Worm (Caenorhabditis elegans): ENCODE results near the gene F41G3.10.

Gene F41G3.10

ce11 chrII:6754671-6755224, 5.4 kb upstream of the F41G3.10 start, which contains the start of the genes srx-95 and fis-1:
Gene srx-95 (minus strand): TSS chrII:6754771.
Gene fis-1 (plus strand): TSS chrII:6755174.
- TF ChIP-seq flt-1 (GFP tag; IDR thresholded peaks at IDR 0.05) (no peak), ets-7 (tag; optimal IDR thresholded peaks at IDR 0.05) (no peak), tra-4 (tag; optimal IDR thresholded peaks at IDR 0.05) (no peak), aly-1 (tag; optimal IDR thresholded peaks at IDR 0.05) (no peak), B0310.2 (tag; optimal IDR thresholded peaks at IDR 0.05) (no peak), ama-1 (optimal IDR thresholded peaks at IDR 0.05) (no peak), scrt-1 (GFP tag; IDR thresholded peaks at IDR 0.05) (no peak), ceh-13 (GFP tag; optimal IDR thresholded peaks at IDR 0.05) (no peak), hmg-4 (GFP tag; optimal IDR thresholded peaks at IDR 0.05) (no peak), hmbx-1 (tag; optimal IDR thresholded peaks at IDR 0.05) (no peak), F13C5.2 (tag; optimal IDR thresholded peaks at IDR 0.05) (no peak)

ce11 chrII:6752850-6753249, 3.5 kb upstream of the F41G3.10 start, which contains the start of gene F41G3.21:
Gene F41G3.21 (minus strand): TSS chrII:6752950.
- TF ChIP-seq tbx-11 (GFP tag; IDR thresholded peaks at IDR 0.05) (no peak), hmg-4 (GFP tag; optimal IDR thresholded peaks at IDR 0.05) (no peak), aly-1 (tag; optimal IDR thresholded peaks at IDR 0.05) (no peak), ets-7 (tag; optimal IDR thresholded peaks at IDR 0.05) (no peak), ceh-13 (GFP tag; optimal IDR thresholded peaks at IDR 0.05) (no peak), B0310.2 (tag; optimal IDR thresholded peaks at IDR 0.05) (no peak), hmbx-1 (tag; optimal IDR thresholded peaks at IDR 0.05) (no peak), ceh-36 (tag; optimal IDR thresholded peaks at IDR 0.05) (no peak), hnd-1 (tag; optimal IDR thresholded peaks at IDR 0.05) (no peak), tbx-37 (GFP tag; conservative IDR thresholded peaks at IDR 0.05) (no peak)

ce11 chrII:6752027-6752426, 2.7 kb upstream of the F41G3.10 start, which contains the start of gene F41G3.19:
Gene F41G3.19 (minus strand): TSS chrII:6752127.
- TF ChIP-seq hmbx-1 (tag; optimal IDR thresholded peaks at IDR 0.05) (no peak), pes-1 (GFP tag; IDR thresholded peaks at IDR 0.05) (no peak), tbx-11 (GFP tag; IDR thresholded peaks at IDR 0.05) (no peak), aly-1 (tag; optimal IDR thresholded peaks at IDR 0.05) (no peak), sea-1 (GFP tag; conservative IDR thresholded peaks at IDR 0.05) (no peak), scrt-1 (GFP tag; IDR thresholded peaks at IDR 0.05) (no peak), hmg-4 (GFP tag; optimal IDR thresholded peaks at IDR 0.05) (no peak), F13C5.2 (tag; optimal IDR thresholded peaks at IDR 0.05) (no peak), tra-4 (tag; optimal IDR thresholded peaks at IDR 0.05) (no peak), B0310.2 (tag; optimal IDR thresholded peaks at IDR 0.05) (no peak), tbx-37 (GFP tag; conservative IDR thresholded peaks at IDR 0.05) (no peak), ama-1 (optimal IDR thresholded peaks at IDR 0.05) (no peak), ceh-13 (GFP tag; optimal IDR thresholded peaks at IDR 0.05) (no peak), hnd-1 (tag; optimal IDR thresholded peaks at IDR 0.05) (no peak), ets-7 (tag; optimal IDR thresholded peaks at IDR 0.05) (no peak), ceh-36 (tag; optimal IDR thresholded peaks at IDR 0.05) (no peak), flt-1 (GFP tag; IDR thresholded peaks at IDR 0.05) (no peak)

ce11 chrII:6750929-6751328, 1.6 kb upstream of the F41G3.10 start, which contains the start of gene F41G3.20:
Gene F41G3.20 (minus strand): TSS chrII:6751029.
- TF ChIP-seq B0310.2 (tag; optimal IDR thresholded peaks at IDR 0.05) = no peak
- TF ChIP-seq tbx-37 (GFP tag; conservative IDR thresholded peaks at IDR 0.05) = no peak
- no peak for TF ChIP-seq F13C5.2 (tag; optimal IDR thresholded peaks at IDR 0.05)
- no peak for TF ChIP-seq aly-1 (tag; optimal IDR thresholded peaks at IDR 0.05)
- TF ChIP-seq ama-1 (optimal IDR thresholded peaks at IDR 0.05) = no peak
- TF ChIP-seq ets-7 (tag; optimal IDR thresholded peaks at IDR 0.05) = no peak
- no peak for TF ChIP-seq ceh-13 (GFP tag; optimal IDR thresholded peaks at IDR 0.05)
- no peak for TF ChIP-seq sea-1 (GFP tag; conservative IDR thresholded peaks at IDR 0.05)
- no peak for TF ChIP-seq ceh-36 (tag; optimal IDR thresholded peaks at IDR 0.05)
- no peak for TF ChIP-seq tbx-11 (GFP tag; IDR thresholded peaks at IDR 0.05)
- no peak for TF ChIP-seq scrt-1 (GFP tag; IDR thresholded peaks at IDR 0.05)
- no peak for TF ChIP-seq hmg-4 (GFP tag; optimal IDR thresholded peaks at IDR 0.05)
- no peak for TF ChIP-seq flt-1 (GFP tag; IDR thresholded peaks at IDR 0.05)

- TF ChIP-seq aly-1 (tag; optimal IDR thresholded peaks at IDR 0.05) = no peak
Measured at ce11 chrII:6746404-6746803, 2.9 kb downstream of the F41G3.10 start, which contains the start of gene F41G3.5. Gene F41G3.5 (plus strand): TSS chrII:6746704.

- no peak for TF ChIP-seq hnd-1 (tag; optimal IDR thresholded peaks at IDR 0.05)
Measured at ce11 chrII:6745783-6746182, 3.5 kb downstream of the F41G3.10 start, which contains the start of gene ins-14. Gene ins-14 (minus strand): TSS chrII:6745814.

ce11 chrII:6744648-6745047, 4.7 kb downstream of the F41G3.10 start, which contains the start of gene ins-15:
Gene ins-15 (minus strand): TSS chrII:6744748.
- TF ChIP-seq hmbx-1 (tag; optimal IDR thresholded peaks at IDR 0.05) (no peak), hmg-4 (GFP tag; optimal IDR thresholded peaks at IDR 0.05) (no peak), pes-1 (GFP tag; IDR thresholded peaks at IDR 0.05) (no peak), flt-1 (GFP tag; IDR thresholded peaks at IDR 0.05) (no peak), hnd-1 (tag; optimal IDR thresholded peaks at IDR 0.05) (no peak), B0310.2 (tag; optimal IDR thresholded peaks at IDR 0.05) (no peak), ceh-13 (GFP tag; optimal IDR thresholded peaks at IDR 0.05) (no peak), tra-4 (tag; optimal IDR thresholded peaks at IDR 0.05) (no peak), sea-1 (GFP tag; conservative IDR thresholded peaks at IDR 0.05) (no peak), aly-1 (tag; optimal IDR thresholded peaks at IDR 0.05) (no peak), tbx-37 (GFP tag; conservative IDR thresholded peaks at IDR 0.05) (no peak), F13C5.2 (tag; optimal IDR thresholded peaks at IDR 0.05) (no peak), ets-7 (tag; optimal IDR thresholded peaks at IDR 0.05) (no peak), ama-1 (optimal IDR thresholded peaks at IDR 0.05) (no peak), tbx-11 (GFP tag; IDR thresholded peaks at IDR 0.05) (no peak), ceh-36 (tag; optimal IDR thresholded peaks at IDR 0.05) (no peak), scrt-1 (GFP tag; IDR thresholded peaks at IDR 0.05) (no peak)

- TF ChIP-seq hmg-4 (GFP tag; optimal IDR thresholded peaks at IDR 0.05) (no peak), scrt-1 (GFP tag; IDR thresholded peaks at IDR 0.05) (no peak), sea-1 (GFP tag; conservative IDR thresholded peaks at IDR 0.05) (no peak), flt-1 (GFP tag; IDR thresholded peaks at IDR 0.05) (no peak), ceh-36 (tag; optimal IDR thresholded peaks at IDR 0.05) (no peak), ceh-13 (GFP tag; optimal IDR thresholded peaks at IDR 0.05) (no peak), tra-4 (tag; optimal IDR thresholded peaks at IDR 0.05) (no peak), tbx-37 (GFP tag; conservative IDR thresholded peaks at IDR 0.05) (no peak), ama-1 (optimal IDR thresholded peaks at IDR 0.05) (no peak)
Measured at ce11 chrII:6742614-6743013, 6.7 kb downstream of the F41G3.10 start, which contains the start of gene F41G3.6. Gene F41G3.6 (plus strand): TSS chrII:6742914.

Measured in whole organism, early embryonic.